Worm (Caenorhabditis elegans) whole organism, L4/young adult: ENCODE data around the gene M01H9.2.

Experiments used
- W03F9.2 ChIP-seq: fragments of 150-350 bp; optimal IDR thresholded peaks from 2 replicates; lab custom pipeline; 2014; ENCODE audit warnings: missing biosample characterization, missing genetic modification characterization
- dao-5 ChIP-seq: sonication (generic microtip); optimal IDR thresholded peaks from 2 replicates; lab custom pipeline; 2016; ENCODE audit warnings: missing genotype, missing genetic modification characterization, moderate library complexity, missing compliant biosample characterization
- him-1 ChIP-seq: sonication (generic microtip); optimal IDR thresholded peaks from 2 replicates; lab custom pipeline; 2016; ENCODE audit warnings: missing genotype, missing genetic modification reagents, missing genetic modification characterization, missing compliant biosample characterization

DNA sequence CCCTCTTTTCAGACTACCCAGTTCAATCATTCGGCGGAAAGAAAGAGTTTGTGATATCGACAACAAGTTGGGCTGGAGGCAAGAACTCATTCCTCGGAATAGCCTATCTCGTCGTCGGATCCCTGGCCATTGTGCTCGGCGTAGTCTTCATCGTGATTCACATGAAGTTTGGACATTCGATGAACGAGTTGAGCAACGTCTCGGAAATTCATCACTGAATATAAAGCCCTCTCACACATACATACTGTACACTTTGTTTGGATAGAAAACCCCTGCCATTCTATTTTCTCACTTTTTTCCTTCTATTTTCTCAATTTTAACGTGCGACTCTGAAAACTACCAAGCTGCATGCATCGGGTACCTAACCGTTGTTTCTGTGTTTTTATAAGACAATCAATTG is 13.6 kb downstream of the M01H9.2 start, which contains the start of gene R08C7.12:
- TF ChIP-seq W03F9.2 (tag; lab: Kevin White, UChicago) (no peak), him-1 (no peak), dao-5 (no peak)
